Fruit fly (Drosophila melanogaster) S2 (cell line): ENCODE data around the gene Lsp2.

Source experiments
- CG8478 ChIP-seq: fragments of >200 bp; optimal IDR thresholded peaks from 2 replicates; lab custom pipeline; 2018
- CTCF ChIP-seq, 2 experiments: fragments of >200 bp; optimal IDR thresholded peaks; 2 replicates each; lab custom pipeline; 2018

- TF ChIP-seq CG8478 = no peak
- no peak for TF ChIP-seq CTCF (optimal IDR thresholded peaks at IDR 0.05; lab: Kevin White, UChicago)
Observed at dm6 chr3L:12114188-12114587, 15.0 kb upstream of the Lsp2 start.
